Worm (Caenorhabditis elegans): ENCODE measurements around the gene C05G5.1.

C05G5.1 gene

ce11 chrX:14783434-14784142 is 43.7 kb upstream of the C05G5.1 start:
- TF ChIP-seq hlh-30 (tag; optimal IDR thresholded peaks at IDR 0.05; ENCODE audit: insufficient read depth) (peak; percentile 29), F10B5.3 (tag; optimal IDR thresholded peaks at IDR 0.05) (no peak), zip-2 (tag; optimal IDR thresholded peaks at IDR 0.05) (no peak), lsy-2 (tag; optimal IDR thresholded peaks at IDR 0.05) (no peak), dve-1 (tag; optimal IDR thresholded peaks at IDR 0.05; ENCODE audit: insufficient read depth) (peak; percentile 70), ZK546.5 (tag; optimal IDR thresholded peaks at IDR 0.05) (no peak), ztf-11 (tag; optimal IDR thresholded peaks at IDR 0.05) (no peak), mdl-1 (tag; optimal IDR thresholded peaks at IDR 0.05) (peak in 1 of 2 experiments; percentile 65), nhr-41 (GFP tag; IDR thresholded peaks at IDR 0.05) (no peak), F26F4.8 (GFP tag; conservative IDR thresholded peaks at IDR 0.05) (no peak), ctbp-1 (GFP tag; IDR thresholded peaks at IDR 0.05) (no peak), hlh-11 (tag; optimal IDR thresholded peaks at IDR 0.05) (peak; percentile 87), nhr-48 (tag; optimal IDR thresholded peaks at IDR 0.05) (peak; percentile 92), aha-1 (tag) (peak; percentile 98), gei-8 (GFP tag; optimal IDR thresholded peaks at IDR 0.05) (peak; percentile 39), lim-7 (GFP tag; IDR thresholded peaks at IDR 0.05) (no peak), R02D3.7 (tag; optimal IDR thresholded peaks at IDR 0.05) (no peak), nhr-102 (tag; optimal IDR thresholded peaks at IDR 0.05) (peak; percentile 80), ceh-28 (tag; optimal IDR thresholded peaks at IDR 0.05) (no peak), unc-62 (GFP tag; optimal IDR thresholded peaks at IDR 0.05 in 1 of 2) (peak in 1 of 2 experiments; percentile 67), unc-62 (tag; optimal IDR thresholded peaks at IDR 0.05) (no peak), nhr-42 (GFP tag; IDR thresholded peaks at IDR 0.05) (no peak), dmd-6 (GFP tag; IDR thresholded peaks at IDR 0.05) (peak; percentile 95), ceh-32 (tag; optimal IDR thresholded peaks at IDR 0.05; ENCODE audit: poor library complexity) (no peak), Y75B8A.6 (GFP tag; IDR thresholded peaks at IDR 0.05) (no peak), mes-2 (tag; optimal IDR thresholded peaks at IDR 0.05; ENCODE audit: poor library complexity, severe bottlenecking) (no peak), aly-2 (tag; optimal IDR thresholded peaks at IDR 0.05) (no peak), tra-1 (GFP tag; IDR thresholded peaks at IDR 0.05) (peak; percentile 93), dmd-8 (GFP tag; IDR thresholded peaks at IDR 0.05) (no peak), nhr-237 (tag; optimal IDR thresholded peaks at IDR 0.05) (no peak), lin-29 (GFP tag; IDR thresholded peaks at IDR 0.05) (no peak), saeg-2 (GFP tag; IDR thresholded peaks at IDR 0.05) (0 out of 2 replicates have a peak, but pooled peaks have one; percentile 16), ama-1 (optimal IDR thresholded peaks at IDR 0.05) (no peak), hif-1 (tag; optimal IDR thresholded peaks at IDR 0.05) (peak in 1 of 2 experiments; percentile 71), pha-4 (GFP tag; IDR thresholded peaks at IDR 0.05) (0 out of 2 replicates have a peak, but pooled peaks have one; percentile 39), pha-4 (tag; optimal IDR thresholded peaks at IDR 0.05) (no peak), T26A8.4 (GFP tag; IDR thresholded peaks at IDR 0.05) (0 out of 2 replicates have a peak, but pooled peaks have one; percentile 11), ceh-20 (GFP tag; IDR thresholded peaks at IDR 0.05) (peak; percentile 56; the same call in 1 of the 2 replicates), T20F7.1 (GFP tag; optimal IDR thresholded peaks at IDR 0.05) (peak; percentile 30), D1046.2 (GFP tag; IDR thresholded peaks at IDR 0.05) (no peak), php-3 (GFP tag; IDR thresholded peaks at IDR 0.05) (peak; percentile 86), nhr-28 (tag; optimal IDR thresholded peaks at IDR 0.05) (peak; percentile 81), pqm-1 (tag; optimal IDR thresholded peaks at IDR 0.05) (peak; percentile 81), fkh-10 (GFP tag; optimal IDR thresholded peaks at IDR 0.05) (no peak), daf-16 (GFP tag; optimal IDR thresholded peaks at IDR 0.05) (peak in 1 of 2 experiments; percentile 59), daf-16 (tag; optimal IDR thresholded peaks at IDR 0.05) (peak; percentile 77)
